Worm (Caenorhabditis elegans): ENCODE measurements around the gene K10C2.8.

DNA sequence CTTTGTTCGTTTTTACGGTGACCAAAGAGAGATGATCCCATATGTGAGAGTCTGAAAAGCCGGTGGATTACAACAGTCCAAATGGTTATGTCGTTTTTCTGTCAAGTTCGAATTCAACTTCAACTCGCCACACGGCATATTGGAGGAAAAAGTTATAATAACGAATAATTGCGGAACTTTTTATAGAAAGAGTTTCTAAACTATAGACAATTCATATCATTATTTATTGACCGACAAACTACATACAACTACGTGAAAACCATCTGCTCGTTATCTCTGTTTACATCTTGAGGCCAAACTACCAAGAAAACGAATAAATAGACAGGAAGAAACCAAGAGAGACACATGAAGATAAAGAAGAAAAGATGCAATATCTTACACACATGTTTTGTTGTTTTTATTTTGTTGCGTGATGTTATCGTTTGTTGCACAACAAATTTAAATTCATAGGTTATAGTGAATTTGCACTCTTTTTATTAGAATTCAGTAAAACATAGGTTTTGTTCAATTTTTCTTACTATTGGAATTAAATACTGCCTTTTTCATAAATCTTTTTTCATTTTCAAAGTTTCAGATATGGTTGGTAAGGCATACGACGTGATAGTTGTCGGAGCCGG is 36.4 kb upstream of the K10C2.8 start, which contains the start of the genes C15B12.4 and C15B12.8:
- TF ChIP-seq nhr-76 (tag; optimal IDR thresholded peaks at IDR 0.05), result no peak
- no peak for TF ChIP-seq unc-30 (tag; optimal IDR thresholded peaks at IDR 0.05)
- no peak for TF ChIP-seq ceh-63 (GFP tag; optimal IDR thresholded peaks at IDR 0.05)
- no peak for TF ChIP-seq fkh-10 (GFP tag; optimal IDR thresholded peaks at IDR 0.05)
- TF ChIP-seq snpc-4 (tag; optimal IDR thresholded peaks at IDR 0.05), result no peak
- TF ChIP-seq nhr-237 (tag; optimal IDR thresholded peaks at IDR 0.05), result no peak
- TF ChIP-seq aly-2 (tag; optimal IDR thresholded peaks at IDR 0.05), result no peak
- TF ChIP-seq mdl-1 (tag; optimal IDR thresholded peaks at IDR 0.05), result no peak
- no peak for TF ChIP-seq ztf-11 (tag; optimal IDR thresholded peaks at IDR 0.05)
- no peak for TF ChIP-seq ama-1 (optimal IDR thresholded peaks at IDR 0.05)
- TF ChIP-seq nhr-28 (tag; optimal IDR thresholded peaks at IDR 0.05), result no peak
- TF ChIP-seq egl-27 (tag; optimal IDR thresholded peaks at IDR 0.05), result no peak
